Worm (Caenorhabditis elegans): ENCODE results near the gene rps-9.

Gene rps-9

ce11 chrII:11149866-11150685 is 23.9 kb upstream of the rps-9 start (continued):
- TF ChIP-seq pag-3 (tag; optimal IDR thresholded peaks at IDR 0.05; ENCODE audit: borderline replicate concordance, insufficient read depth), result no peak
- TF ChIP-seq C04F5.9 (tag; optimal IDR thresholded peaks at IDR 0.05), result no peak
- TF ChIP-seq nhr-84 (tag; optimal IDR thresholded peaks at IDR 0.05), result no peak
- no peak for TF ChIP-seq lin-14 (GFP tag; optimal IDR thresholded peaks at IDR 0.05)
- no peak for TF ChIP-seq dpl-1 (GFP tag; optimal IDR thresholded peaks at IDR 0.05)
- TF ChIP-seq unc-130 (tag; optimal IDR thresholded peaks at IDR 0.05), result no peak
- no peak for TF ChIP-seq nhr-12 (tag; optimal IDR thresholded peaks at IDR 0.05)
- TF ChIP-seq aha-1 (tag; optimal IDR thresholded peaks at IDR 0.05), result no peak
- TF ChIP-seq ets-5 (GFP tag; IDR thresholded peaks at IDR 0.05), result no peak
- TF ChIP-seq nhr-76 (tag; optimal IDR thresholded peaks at IDR 0.05), result no peak
- peak; percentile 56 for TF ChIP-seq jun-1 (tag; optimal IDR thresholded peaks at IDR 0.05)
- peak; percentile 67 for TF ChIP-seq ama-1 (optimal IDR thresholded peaks at IDR 0.05)
- no peak for TF ChIP-seq egl-27 (tag; optimal IDR thresholded peaks at IDR 0.05)
- TF ChIP-seq nhr-19 (GFP tag; conservative IDR thresholded peaks at IDR 0.05), result no peak
- no peak for TF ChIP-seq dsc-1 (tag; optimal IDR thresholded peaks at IDR 0.05)
- no peak for TF ChIP-seq pqm-1 (tag; optimal IDR thresholded peaks at IDR 0.05)
- TF ChIP-seq nhr-77 (tag; optimal IDR thresholded peaks at IDR 0.05), result no peak
- TF ChIP-seq lin-13 (GFP tag; optimal IDR thresholded peaks at IDR 0.05), result no peak
- no peak for TF ChIP-seq efl-1 (optimal IDR thresholded peaks at IDR 0.05)
- no peak for TF ChIP-seq efl-1 (GFP tag; optimal IDR thresholded peaks at IDR 0.05 in 1 of 2)
- no peak for TF ChIP-seq mef-2 (tag; optimal IDR thresholded peaks at IDR 0.05)
- no peak for TF ChIP-seq sptf-1 (tag; optimal IDR thresholded peaks at IDR 0.05)
- no peak for TF ChIP-seq unc-62 (GFP tag; optimal IDR thresholded peaks at IDR 0.05)
- TF ChIP-seq isw-1 (GFP tag; IDR thresholded peaks at IDR 0.05), result no peak
- TF ChIP-seq tlp-1 (tag; optimal IDR thresholded peaks at IDR 0.05), result no peak
- no peak for TF ChIP-seq snpc-4 (tag; optimal IDR thresholded peaks at IDR 0.05)
- TF ChIP-seq zag-1 (tag; optimal IDR thresholded peaks at IDR 0.05), result no peak
- no peak for TF ChIP-seq ces-1 (GFP tag; optimal IDR thresholded peaks at IDR 0.05)
- TF ChIP-seq hlh-17 (GFP tag; optimal IDR thresholded peaks at IDR 0.05; ENCODE audit: borderline replicate concordance), result no peak
- TF ChIP-seq mab-9 (GFP tag; IDR thresholded peaks at IDR 0.05), result no peak
- TF ChIP-seq fos-1 (tag; optimal IDR thresholded peaks at IDR 0.05), result no peak
- no peak for TF ChIP-seq fkh-8 (tag; optimal IDR thresholded peaks at IDR 0.05)
- TF ChIP-seq hpl-2 (GFP tag; optimal IDR thresholded peaks at IDR 0.05), result peak; percentile 14
- TF ChIP-seq C16A3.4 (tag; optimal IDR thresholded peaks at IDR 0.05), result no peak
- TF ChIP-seq mdl-1 (tag; optimal IDR thresholded peaks at IDR 0.05), result no peak
- TF ChIP-seq snu-23 (GFP tag; optimal IDR thresholded peaks at IDR 0.05), result no peak
- TF ChIP-seq grh-1 (GFP tag; IDR thresholded peaks at IDR 0.05), result 0 out of 2 replicates have a peak, but pooled peaks have one; percentile 10
- TF ChIP-seq elt-3 (tag; optimal IDR thresholded peaks at IDR 0.05), result no peak
- no peak for TF ChIP-seq nhr-47 (tag; optimal IDR thresholded peaks at IDR 0.05)
- no peak for TF ChIP-seq C34B4.2 (tag; optimal IDR thresholded peaks at IDR 0.05)
- no peak for TF ChIP-seq nhr-20 (tag; optimal IDR thresholded peaks at IDR 0.05)
- TF ChIP-seq lin-15B (tag; optimal IDR thresholded peaks at IDR 0.05), result no peak
- TF ChIP-seq unc-98 (GFP tag; IDR thresholded peaks at IDR 0.05), result no peak
- no peak for TF ChIP-seq tbx-2 (tag; optimal IDR thresholded peaks at IDR 0.05)
- TF ChIP-seq ztf-4 (tag; optimal IDR thresholded peaks at IDR 0.05), result no peak
- TF ChIP-seq nhr-71 (tag; optimal IDR thresholded peaks at IDR 0.05), result peak; percentile 28
- no peak for TF ChIP-seq xbp-1 (tag; optimal IDR thresholded peaks at IDR 0.05)
- no peak for TF ChIP-seq ceh-90 (tag; optimal IDR thresholded peaks at IDR 0.05)
- no peak for TF ChIP-seq lin-39 (tag; optimal IDR thresholded peaks at IDR 0.05)
- peak; percentile 23 for TF ChIP-seq aly-2 (tag; optimal IDR thresholded peaks at IDR 0.05)

Measured in whole organism, L1 larva.